Worm (Caenorhabditis elegans) whole organism, mixed stage, embryonic: Measurements from ENCODE around the gene cest-25.

Experiments
- ceh-83 ChIP-seq: fragments of 200-800 bp; sonication (Bioruptor generic); optimal IDR thresholded peaks from 2 replicates; lab custom pipeline; 2018; ENCODE audit warnings: mild to moderate bottlenecking, missing genetic modification characterization, missing compliant biosample characterization
- drap-1 ChIP-seq: fragments of 200-800 bp; sonication (Bioruptor generic); optimal IDR thresholded peaks from 3 replicates; lab custom pipeline; 2018; ENCODE audit warnings: mild to moderate bottlenecking, missing genetic modification characterization, missing compliant biosample characterization
- lsy-2 ChIP-seq: fragments of 150-350 bp; optimal IDR thresholded peaks from 2 replicates; lab custom pipeline; 2014; ENCODE audit warnings: missing biosample characterization, missing genetic modification characterization
- nhr-28 ChIP-seq: fragments of 150-350 bp; optimal IDR thresholded peaks from 2 replicates; lab custom pipeline; 2014; ENCODE audit warnings: missing biosample characterization, missing genetic modification characterization
- nhr-76 ChIP-seq: sonication (generic microtip); optimal IDR thresholded peaks from 2 replicates; lab custom pipeline; 2017; ENCODE audit warnings: missing biosample characterization, missing genetic modification characterization
- snpc-4 ChIP-seq: fragments of 150-350 bp; optimal IDR thresholded peaks from 2 replicates; lab custom pipeline; 2014; ENCODE audit warnings: missing biosample characterization, missing genetic modification characterization
- unc-39 ChIP-seq: fragments of 150-350 bp; optimal IDR thresholded peaks from 2 replicates; lab custom pipeline; 2014; ENCODE audit warnings: missing biosample characterization, missing genetic modification characterization
- unc-62 ChIP-seq: fragments of 150-350 bp; optimal IDR thresholded peaks from 2 replicates; lab custom pipeline; 2014; ENCODE audit warnings: missing biosample characterization, missing genetic modification reagents, missing genetic modification characterization

- no peak for TF ChIP-seq unc-62 (GFP tag; lab: Kevin White, UChicago)
- no peak for TF ChIP-seq nhr-76 (tag; lab: Kevin White, UChicago)
- TF ChIP-seq lsy-2 (tag; lab: Kevin White, UChicago): no peak
- no peak for TF ChIP-seq snpc-4 (tag; lab: Kevin White, UChicago)
- TF ChIP-seq unc-39 (tag; lab: Kevin White, UChicago): no peak
- no peak for TF ChIP-seq nhr-28 (tag; lab: Kevin White, UChicago)
- no peak for TF ChIP-seq ceh-83 (GFP tag; lab: Kevin White, UChicago)
- TF ChIP-seq drap-1 (GFP tag; lab: Kevin White, UChicago): no peak
These were observed at the start of gene cest-25 for ce11 chrIII:2739469-2739868.
